Worm (Caenorhabditis elegans) whole organism, L1 larva: Measurements from ENCODE around the gene nipi-3.

Source experiments
- C16A3.4 ChIP-seq: fragments of 150-350 bp; optimal IDR thresholded peaks from 2 replicates; lab custom pipeline; 2014; ENCODE audit warnings: missing biosample characterization, missing genetic modification characterization
- F16B12.6 ChIP-seq: fragments of 150-350 bp; optimal IDR thresholded peaks from 2 replicates; lab custom pipeline; 2014; ENCODE audit warnings: missing biosample characterization, missing genetic modification characterization
- aha-1 ChIP-seq: fragments of 150-350 bp; optimal IDR thresholded peaks from 2 replicates; lab custom pipeline; 2014; ENCODE audit warnings: missing biosample characterization, missing genetic modification characterization
- aly-2 ChIP-seq: fragments of 150-350 bp; optimal IDR thresholded peaks from 2 replicates; lab custom pipeline; 2014; ENCODE audit warnings: missing biosample characterization, missing genetic modification characterization
- ama-1 ChIP-seq: fragments of 150-350 bp; optimal IDR thresholded peaks from 2 replicates; lab custom pipeline; 2014
- ceh-63 ChIP-seq: fragments of 200-800 bp; sonication (Bioruptor generic); optimal IDR thresholded peaks from 2 replicates; lab custom pipeline; 2018; ENCODE audit warnings: mild to moderate bottlenecking, missing genetic modification characterization, missing compliant biosample characterization
- ceh-82 ChIP-seq, 3 experiments: fragments of 150-350 bp in 1 of 3; sonication (generic microtip) in 2 of 3; optimal IDR thresholded peaks; 2 replicates each; lab custom pipeline; 2014 to 2017; ENCODE audit warnings: missing biosample characterization in 3 of 3, missing genetic modification characterization in 3 of 3
- ceh-90 ChIP-seq: sonication (generic microtip); optimal IDR thresholded peaks from 2 replicates; lab custom pipeline; 2016; ENCODE audit warnings: missing genetic modification characterization, missing compliant biosample characterization
- dpl-1 ChIP-seq, 3 experiments: fragments of 150-350 bp in 2 of 3; sonication (generic microtip) in 1 of 3; optimal IDR thresholded peaks; 2 replicates each; lab custom pipeline; 2014 to 2017; ENCODE audit warnings: missing biosample characterization in 3 of 3, missing genetic modification characterization in 3 of 3, missing genetic modification reagents in 3 of 3
- efl-1 ChIP-seq, 4 experiments: fragments of 150-350 bp; optimal IDR thresholded peaks in 3 of 4; peaks in 1 of 4; 1 replicate in 1 of 4; 2 replicates in 3 of 4; lab custom pipeline; 2014; ENCODE audit warnings: missing biosample characterization in 2 of 4, missing genetic modification characterization in 2 of 4, missing genetic modification reagents in 2 of 4
- egl-27 ChIP-seq, 2 experiments: fragments of 150-350 bp in 1 of 2; sonication (generic microtip); optimal IDR thresholded peaks; 3 replicates each; lab custom pipeline; 2017 to 2018; ENCODE audit warnings: missing biosample characterization in 2 of 2, missing genetic modification characterization in 2 of 2, missing genetic modification reagents in 2 of 2
- elt-2 ChIP-seq: sonication (generic microtip); optimal IDR thresholded peaks from 2 replicates; lab custom pipeline; 2016; ENCODE audit warnings: missing genetic modification characterization, mild to moderate bottlenecking, inconsistent platforms, missing compliant biosample characterization, missing genetic modification reagents
- elt-3 ChIP-seq, 6 experiments: fragments of 150-350 bp in 1 of 6; sonication (generic microtip); optimal IDR thresholded peaks; 2 replicates each; lab custom pipeline; 2017 to 2018; ENCODE audit warnings: missing biosample characterization in 6 of 6, missing genetic modification characterization in 6 of 6, inconsistent platforms in 1 of 6
- fkh-8 ChIP-seq: sonication (generic microtip); optimal IDR thresholded peaks from 2 replicates; lab custom pipeline; 2016; ENCODE audit warnings: mild to moderate bottlenecking, missing genetic modification characterization, missing compliant biosample characterization
- grh-1 ChIP-seq: fragments of 200-800 bp; sonication (Bioruptor generic); IDR thresholded peaks from 2 replicates; pipeline ENCODE4 v1.3.6; 2022; ENCODE audit warnings: missing genetic modification reagents, missing genetic modification characterization, missing compliant biosample characterization
- hlh-17 ChIP-seq: fragments of 200-800 bp; sonication (Bioruptor generic); optimal IDR thresholded peaks from 2 replicates; lab custom pipeline; 2018; ENCODE audit warnings: missing genetic modification characterization, mild to moderate bottlenecking, missing compliant biosample characterization, moderate library complexity, borderline replicate concordance
- hpl-2 ChIP-seq: fragments of 150-350 bp; optimal IDR thresholded peaks from 2 replicates; lab custom pipeline; 2014; ENCODE audit warnings: missing biosample characterization, missing genetic modification reagents, missing genetic modification characterization
- jun-1 ChIP-seq: fragments of 150-350 bp; optimal IDR thresholded peaks from 2 replicates; lab custom pipeline; 2014; ENCODE audit warnings: missing biosample characterization, missing genetic modification reagents, missing genetic modification characterization
- lin-13 ChIP-seq: fragments of 150-350 bp; optimal IDR thresholded peaks from 2 replicates; lab custom pipeline; 2014; ENCODE audit warnings: missing biosample characterization, missing genetic modification reagents, missing genetic modification characterization
- lin-14 ChIP-seq: fragments of 200-800 bp; sonication (Bioruptor generic); optimal IDR thresholded peaks from 2 replicates; lab custom pipeline; 2018; ENCODE audit warnings: mild to moderate bottlenecking, missing genetic modification characterization, moderate library complexity, missing compliant biosample characterization
- lin-35 ChIP-seq, 2 experiments: fragments of 150-350 bp; optimal IDR thresholded peaks; 2 replicates each; lab custom pipeline; 2014; ENCODE audit warnings: missing biosample characterization in 2 of 2, missing genetic modification characterization in 2 of 2, missing genetic modification reagents in 2 of 2
- lin-39 ChIP-seq: fragments of 150-350 bp; optimal IDR thresholded peaks from 2 replicates; lab custom pipeline; 2014; ENCODE audit warnings: missing biosample characterization, missing genetic modification reagents, missing genetic modification characterization
- lir-3 ChIP-seq: sonication (generic microtip); optimal IDR thresholded peaks from 2 replicates; lab custom pipeline; 2016; ENCODE audit warnings: mild to moderate bottlenecking, missing genetic modification characterization, moderate library complexity, missing compliant biosample characterization; ENCODE audit not compliant: poor library complexity
- lsy-2 ChIP-seq, 2 experiments: fragments of 150-350 bp; optimal IDR thresholded peaks; 2 replicates each; lab custom pipeline; 2014; ENCODE audit warnings: missing biosample characterization in 2 of 2, missing genetic modification characterization in 2 of 2
- mab-9 ChIP-seq: fragments of 200-800 bp; sonication (Bioruptor generic); IDR thresholded peaks from 2 replicates; pipeline ENCODE4 v1.3.6; 2022; ENCODE audit warnings: missing genetic modification reagents, missing genetic modification characterization, missing compliant biosample characterization
- mdl-1 ChIP-seq, 2 experiments: fragments of 150-350 bp; optimal IDR thresholded peaks; 2 replicates each; lab custom pipeline; 2014 to 2017; ENCODE audit warnings: missing biosample characterization in 2 of 2, missing genetic modification characterization in 2 of 2, inconsistent platforms in 1 of 2
- mep-1 ChIP-seq: fragments of 150-350 bp; optimal IDR thresholded peaks from 2 replicates; lab custom pipeline; 2014; ENCODE audit warnings: missing biosample characterization, missing genetic modification characterization
- nhr-11 ChIP-seq: fragments of 150-350 bp; optimal IDR thresholded peaks from 2 replicates; lab custom pipeline; 2014; ENCODE audit warnings: missing biosample characterization, missing genetic modification characterization
- nhr-19 ChIP-seq: fragments of 200-800 bp; sonication (Bioruptor generic); conservative IDR thresholded peaks from 2 replicates; pipeline ENCODE4 v1.3.6; 2022; ENCODE audit warnings: missing genetic modification characterization, missing compliant biosample characterization
- nhr-20 ChIP-seq: sonication (generic microtip); optimal IDR thresholded peaks from 2 replicates; lab custom pipeline; 2016; ENCODE audit warnings: mild to moderate bottlenecking, missing genetic modification characterization, missing compliant biosample characterization
- nhr-28 ChIP-seq: fragments of 150-350 bp; optimal IDR thresholded peaks from 2 replicates; lab custom pipeline; 2014; ENCODE audit warnings: missing biosample characterization, missing genetic modification characterization
- nhr-47 ChIP-seq: sonication (generic microtip); optimal IDR thresholded peaks from 2 replicates; lab custom pipeline; 2016; ENCODE audit warnings: mild to moderate bottlenecking, missing genetic modification characterization, moderate library complexity, missing compliant biosample characterization
- nhr-71 ChIP-seq: sonication (generic microtip); optimal IDR thresholded peaks from 2 replicates; lab custom pipeline; 2016; ENCODE audit warnings: mild to moderate bottlenecking, missing genetic modification characterization, moderate library complexity, missing compliant biosample characterization
- nhr-77 ChIP-seq: fragments of 150-350 bp; optimal IDR thresholded peaks from 2 replicates; lab custom pipeline; 2014; ENCODE audit warnings: missing biosample characterization, missing genetic modification characterization
- nhr-85 ChIP-seq: sonication (generic microtip); peaks from one replicate; lab custom pipeline; 2016; ENCODE audit warnings: missing genetic modification characterization, inconsistent platforms, missing compliant biosample characterization
- nhr-90 ChIP-seq: sonication (generic microtip); optimal IDR thresholded peaks from 2 replicates; lab custom pipeline; 2016; ENCODE audit warnings: mild to moderate bottlenecking, missing genetic modification characterization, missing compliant biosample characterization; ENCODE audit not compliant: poor library complexity
- pax-3 ChIP-seq: fragments of 200-800 bp; sonication (Bioruptor generic); optimal IDR thresholded peaks from 2 replicates; lab custom pipeline; 2018; ENCODE audit warnings: mild to moderate bottlenecking, missing genetic modification characterization, moderate library complexity, missing compliant biosample characterization
- pqm-1 ChIP-seq: sonication (generic microtip); optimal IDR thresholded peaks from 3 replicates; lab custom pipeline; 2017; ENCODE audit warnings: missing biosample characterization, missing genetic modification characterization
- skn-1 ChIP-seq: fragments of 150-350 bp; optimal IDR thresholded peaks from 2 replicates; lab custom pipeline; 2014; ENCODE audit warnings: missing biosample characterization, missing genetic modification characterization
- snpc-4 ChIP-seq: fragments of 150-350 bp; optimal IDR thresholded peaks from 2 replicates; lab custom pipeline; 2014; ENCODE audit warnings: missing biosample characterization, missing genetic modification characterization
- snu-23 ChIP-seq: sonication (generic microtip); optimal IDR thresholded peaks from 2 replicates; lab custom pipeline; 2016; ENCODE audit warnings: missing genetic modification characterization, missing compliant biosample characterization
- sox-4 ChIP-seq: sonication (generic microtip); optimal IDR thresholded peaks from 2 replicates; lab custom pipeline; 2016; ENCODE audit warnings: missing genetic modification characterization, missing compliant biosample characterization
- unc-130 ChIP-seq: fragments of 150-350 bp; optimal IDR thresholded peaks from 2 replicates; lab custom pipeline; 2017; ENCODE audit warnings: missing biosample characterization, missing genetic modification characterization, inconsistent platforms
- unc-30 ChIP-seq: sonication (generic microtip); optimal IDR thresholded peaks from 2 replicates; lab custom pipeline; 2017; ENCODE audit warnings: missing biosample characterization, missing genetic modification characterization
- unc-62 ChIP-seq: fragments of 150-350 bp; optimal IDR thresholded peaks from 2 replicates; lab custom pipeline; 2014; ENCODE audit warnings: missing biosample characterization, missing genetic modification reagents, missing genetic modification characterization
- unc-98 ChIP-seq: fragments of 200-800 bp; sonication (Bioruptor generic); IDR thresholded peaks from 2 replicates; pipeline ENCODE4 v1.3.6; 2022; ENCODE audit warnings: missing genetic modification characterization, missing compliant biosample characterization
- vab-15 ChIP-seq: sonication (generic microtip); optimal IDR thresholded peaks from 2 replicates; lab custom pipeline; 2017; ENCODE audit warnings: missing genotype, mild to moderate bottlenecking, missing genetic modification characterization, missing compliant biosample characterization
- xbp-1 ChIP-seq: sonication (generic microtip); optimal IDR thresholded peaks from 2 replicates; lab custom pipeline; 2016; ENCODE audit warnings: missing genetic modification characterization, missing compliant biosample characterization
- zip-4 ChIP-seq: fragments of 200-800 bp; sonication (Bioruptor generic); optimal IDR thresholded peaks from 2 replicates; lab custom pipeline; 2018; ENCODE audit warnings: mild to moderate bottlenecking, missing genetic modification characterization, moderate library complexity, missing compliant biosample characterization
- ztf-11 ChIP-seq, 2 experiments: sonication (generic microtip); optimal IDR thresholded peaks; 2 replicates each; lab custom pipeline; 2016 to 2017; ENCODE audit warnings: missing genetic modification characterization in 2 of 2, missing biosample characterization in 1 of 2, missing compliant biosample characterization in 1 of 2
- ztf-4 ChIP-seq: fragments of 150-350 bp; optimal IDR thresholded peaks from 2 replicates; lab custom pipeline; 2014; ENCODE audit warnings: missing biosample characterization, missing genetic modification characterization

Gene nipi-3

ce11 chrX:15610527-15611091, 2.8 kb downstream of the nipi-3 start:
- TF ChIP-seq nhr-19 (GFP tag; lab: Robert Waterston, UW) = 0 out of 2 replicates have a peak, but pooled peaks have one; percentile 18
- peak in 1 of 3 experiments; percentile 7 for TF ChIP-seq dpl-1 (GFP tag; optimal IDR thresholded peaks at IDR 0.05; lab: Kevin White, UChicago)
- TF ChIP-seq mep-1 (tag; lab: Kevin White, UChicago) = peak; percentile 45
- TF ChIP-seq F16B12.6 (tag; lab: Kevin White, UChicago) = no peak
- TF ChIP-seq nhr-11 (tag; lab: Kevin White, UChicago) = no peak
- peak; percentile 55 for TF ChIP-seq snu-23 (GFP tag; lab: Kevin White, UChicago)
- TF ChIP-seq zip-4 (GFP tag; lab: Kevin White, UChicago) = peak; percentile 76
- peak; percentile 66 for TF ChIP-seq jun-1 (tag; lab: Kevin White, UChicago)
- TF ChIP-seq ztf-11 (tag; optimal IDR thresholded peaks at IDR 0.05; lab: Kevin White, UChicago) = no peak
- peak in 1 of 2 experiments; percentile 79 for TF ChIP-seq lin-35 (GFP tag; optimal IDR thresholded peaks at IDR 0.05; lab: Kevin White, UChicago)
- TF ChIP-seq grh-1 (GFP tag; lab: Robert Waterston, UW) = 0 out of 2 replicates have a peak, but pooled peaks have one; percentile 30
- TF ChIP-seq efl-1 (optimal IDR thresholded peaks at IDR 0.05; lab: Kevin White, UChicago) = peak in 1 of 2 experiments; percentile 16
- TF ChIP-seq efl-1 (GFP tag; optimal IDR thresholded peaks at IDR 0.05 in 1 of 2; lab: Kevin White, UChicago) = peak in 1 of 2 experiments; percentile 67
- peak in 1 of 2 experiments; percentile 83 for TF ChIP-seq mdl-1 (tag; optimal IDR thresholded peaks at IDR 0.05; lab: Kevin White, UChicago)
- peak; percentile 84 for TF ChIP-seq pqm-1 (tag; lab: Kevin White, UChicago)
- no peak for TF ChIP-seq nhr-77 (tag; lab: Kevin White, UChicago)
- TF ChIP-seq lir-3 (tag; lab: Kevin White, UChicago) = no peak
- peak; percentile 99 for TF ChIP-seq elt-2
- no peak for TF ChIP-seq sox-4 (tag; lab: Kevin White, UChicago)
- TF ChIP-seq nhr-71 = peak; percentile 78
- peak; percentile 72 for TF ChIP-seq fkh-8 (tag; lab: Kevin White, UChicago)
- TF ChIP-seq mab-9 (GFP tag; lab: Robert Waterston, UW) = peak; percentile 35; the same call in 1 of the 2 replicates
- peak; percentile 44 for TF ChIP-seq ztf-4 (tag; lab: Kevin White, UChicago)
- TF ChIP-seq skn-1 (tag; lab: Kevin White, UChicago) = peak; percentile 63
- TF ChIP-seq lin-13 (GFP tag; lab: Kevin White, UChicago) = no peak
- TF ChIP-seq ama-1 (lab: Kevin White, UChicago) = peak; percentile 42
- peak in 3 of 6 experiments; percentile 17 to 21 (median 18) for TF ChIP-seq elt-3 (tag; optimal IDR thresholded peaks at IDR 0.05; lab: Kevin White, UChicago)
- TF ChIP-seq ceh-82 (tag; optimal IDR thresholded peaks at IDR 0.05; lab: Kevin White, UChicago) = no peak
- TF ChIP-seq pax-3 (tag; lab: Kevin White, UChicago) = peak; percentile 51
- peak; percentile 52 for TF ChIP-seq nhr-47 (tag; lab: Kevin White, UChicago)
- no peak for TF ChIP-seq unc-30 (tag; lab: Kevin White, UChicago)
- no peak for TF ChIP-seq egl-27 (tag; optimal IDR thresholded peaks at IDR 0.05; lab: Kevin White, UChicago)
- TF ChIP-seq unc-130 (tag; lab: Kevin White, UChicago) = peak; percentile 15
- TF ChIP-seq unc-98 (GFP tag; lab: Robert Waterston, UW) = no peak
- peak; percentile 84 for TF ChIP-seq hpl-2 (GFP tag; lab: Kevin White, UChicago)
- TF ChIP-seq nhr-90 (tag; lab: Kevin White, UChicago) = peak; percentile 71
- no peak for TF ChIP-seq aha-1 (tag; lab: Kevin White, UChicago)
- TF ChIP-seq unc-62 = no peak
- TF ChIP-seq lin-14 (GFP tag; lab: Kevin White, UChicago) = peak; percentile 60
- no peak for TF ChIP-seq vab-15 (tag; lab: Kevin White, UChicago)
- TF ChIP-seq lsy-2 (tag; optimal IDR thresholded peaks at IDR 0.05; lab: Kevin White, UChicago) = peak; percentile 38 to 50
- no peak for TF ChIP-seq ceh-63 (GFP tag; lab: Kevin White, UChicago)
- peak; percentile 31 for TF ChIP-seq C16A3.4 (tag; lab: Kevin White, UChicago)
- TF ChIP-seq snpc-4 = peak; percentile 37
- TF ChIP-seq aly-2 (tag; lab: Kevin White, UChicago) = peak; percentile 98
- TF ChIP-seq lin-39 (tag; lab: Kevin White, UChicago) = no peak
- TF ChIP-seq hlh-17 = no peak
- TF ChIP-seq nhr-28 (tag; lab: Kevin White, UChicago) = no peak
- no peak for TF ChIP-seq xbp-1 (tag; lab: Kevin White, UChicago)
- TF ChIP-seq nhr-85 (tag; lab: Kevin White, UChicago) = peak; percentile 18
- TF ChIP-seq ceh-90 (tag; lab: Kevin White, UChicago) = no peak
- TF ChIP-seq nhr-20 (tag; lab: Kevin White, UChicago) = peak; percentile 76
